Fruit fly (Drosophila melanogaster) whole organism, embryonic: ENCODE results near the gene Syx8.

Experiments
- ATbp ChIP-seq: fragments of 200-800 bp; sonication (Bioruptor generic); optimal IDR thresholded peaks from 2 replicates; lab custom pipeline; 2017; ENCODE audit warnings: missing biosample characterization, mild to moderate bottlenecking, missing genetic modification characterization, missing genetic modification reagents
- Bteb2 ChIP-seq: fragments of 200-800 bp; sonication (Bioruptor generic); optimal IDR thresholded peaks from 2 replicates; lab custom pipeline; 2016; ENCODE audit warnings: missing biosample characterization, missing genetic modification characterization
- CG10431 ChIP-seq: fragments of 200-800 bp; sonication (Bioruptor generic); optimal IDR thresholded peaks from 3 replicates; lab custom pipeline; 2018; ENCODE audit warnings: missing biosample characterization, mild to moderate bottlenecking, missing genetic modification characterization
- CG11247 ChIP-seq: fragments of 200-800 bp; sonication (Bioruptor generic); IDR thresholded peaks from 2 replicates; pipeline ENCODE4 v1.3.6; 2022; ENCODE audit warnings: missing biosample characterization, missing genetic modification characterization
- CG11504 ChIP-seq: fragments of 200-800 bp; sonication (Bioruptor generic); optimal IDR thresholded peaks from 3 replicates; lab custom pipeline; 2019; ENCODE audit warnings: missing biosample characterization, mild to moderate bottlenecking, missing genetic modification characterization, moderate library complexity
- CG12236 ChIP-seq: fragments of 200-800 bp; sonication (Bioruptor generic); optimal IDR thresholded peaks from 2 replicates; lab custom pipeline; 2016; ENCODE audit warnings: missing biosample characterization, missing genetic modification characterization
- CG12299 ChIP-seq: fragments of 200-800 bp; sonication (Bioruptor generic); optimal IDR thresholded peaks from 2 replicates; lab custom pipeline; 2018; ENCODE audit warnings: missing biosample characterization, mild to moderate bottlenecking, missing genetic modification characterization
- CG13287 ChIP-seq: fragments of 200-800 bp; sonication (Bioruptor generic); IDR thresholded peaks from 2 replicates; pipeline ENCODE4 v1.3.6; 2022; ENCODE audit warnings: missing biosample characterization, missing genetic modification characterization; ENCODE audit not compliant: partially characterized antibody
- CG13424 ChIP-seq: fragments of 200-800 bp; sonication (Bioruptor generic); optimal IDR thresholded peaks from 2 replicates; lab custom pipeline; 2019; ENCODE audit warnings: missing biosample characterization, mild to moderate bottlenecking, missing genetic modification characterization, moderate library complexity
- CG15011 ChIP-seq: fragments of 200-800 bp; sonication (Bioruptor generic); optimal IDR thresholded peaks from 3 replicates; lab custom pipeline; 2018; ENCODE audit warnings: missing biosample characterization, mild to moderate bottlenecking, missing genetic modification characterization
- CG15696 ChIP-seq: fragments of 200-800 bp; sonication (Bioruptor generic); optimal IDR thresholded peaks from 2 replicates; lab custom pipeline; 2019; ENCODE audit warnings: missing biosample characterization, mild to moderate bottlenecking, missing genetic modification characterization, moderate library complexity
- CG17359 ChIP-seq: fragments of 200-800 bp; sonication (Bioruptor generic); optimal IDR thresholded peaks from 3 replicates; lab custom pipeline; 2018; ENCODE audit warnings: missing biosample characterization, mild to moderate bottlenecking, missing genetic modification characterization, moderate library complexity
- CG18599 ChIP-seq: fragments of 200-800 bp; sonication (Bioruptor generic); optimal IDR thresholded peaks from 3 replicates; lab custom pipeline; 2017; ENCODE audit warnings: missing biosample characterization, missing genetic modification characterization, mild to moderate bottlenecking, moderate library complexity, missing genetic modification reagents
- CG43689 ChIP-seq: fragments of 200-800 bp; sonication (Bioruptor generic); IDR thresholded peaks from 2 replicates; pipeline ENCODE4 v1.3.6; 2022; ENCODE audit warnings: missing biosample characterization, missing genetic modification characterization
- CG4404 ChIP-seq: fragments of 200-800 bp; sonication (Bioruptor generic); IDR thresholded peaks from 2 replicates; pipeline ENCODE4 v1.3.6; 2022; ENCODE audit warnings: missing biosample characterization, missing genetic modification characterization
- CG7556 ChIP-seq: fragments of 200-800 bp; sonication (Bioruptor generic); optimal IDR thresholded peaks from 2 replicates; lab custom pipeline; 2017; ENCODE audit warnings: missing biosample characterization, mild to moderate bottlenecking, missing genetic modification characterization
- CG7928 ChIP-seq: fragments of 200-800 bp; sonication (Bioruptor generic); optimal IDR thresholded peaks from 2 replicates; lab custom pipeline; 2017; ENCODE audit warnings: missing biosample characterization, mild to moderate bottlenecking, missing genetic modification characterization
- CG9609 ChIP-seq: fragments of 200-800 bp; sonication (Bioruptor generic); optimal IDR thresholded peaks from 3 replicates; lab custom pipeline; 2016; ENCODE audit warnings: missing biosample characterization, missing genetic modification characterization
- Fer1 ChIP-seq: fragments of 200-800 bp; sonication (Bioruptor generic); optimal IDR thresholded peaks from 2 replicates; lab custom pipeline; 2017; ENCODE audit warnings: missing biosample characterization, mild to moderate bottlenecking, missing genetic modification characterization
- Fer2 ChIP-seq: fragments of 200-800 bp; sonication (Bioruptor generic); optimal IDR thresholded peaks from 2 replicates; lab custom pipeline; 2018; ENCODE audit warnings: missing biosample characterization, mild to moderate bottlenecking, missing genetic modification characterization, moderate library complexity
- HLH54F ChIP-seq: fragments of 200-800 bp; sonication (Bioruptor generic); optimal IDR thresholded peaks from 3 replicates; lab custom pipeline; 2016; ENCODE audit warnings: missing biosample characterization, missing genetic modification characterization
- HmgZ ChIP-seq: fragments of 200-800 bp; sonication (Bioruptor generic); optimal IDR thresholded peaks from 2 replicates; lab custom pipeline; 2018; ENCODE audit warnings: missing biosample characterization, mild to moderate bottlenecking, missing genetic modification characterization
- Mrtf ChIP-seq: fragments of 200-800 bp; sonication (Bioruptor generic); IDR thresholded peaks from 3 replicates; pipeline ENCODE4 v1.3.6; 2022; ENCODE audit warnings: missing biosample characterization, missing genetic modification characterization
- Nf-YB ChIP-seq: fragments of 200-800 bp; sonication (Bioruptor generic); optimal IDR thresholded peaks from 3 replicates; lab custom pipeline; 2019; ENCODE audit warnings: missing biosample characterization, mild to moderate bottlenecking, missing genetic modification characterization, moderate library complexity
- NfI ChIP-seq: fragments of 200-800 bp; sonication (Bioruptor generic); optimal IDR thresholded peaks from 3 replicates; lab custom pipeline; 2018; ENCODE audit warnings: missing biosample characterization, mild to moderate bottlenecking, missing genetic modification characterization, moderate library complexity
- Rfx ChIP-seq: fragments of 200-800 bp; sonication (Bioruptor generic); IDR thresholded peaks from 2 replicates; pipeline ENCODE4 v1.3.6; 2022; ENCODE audit warnings: missing biosample characterization, missing genetic modification characterization
- Sox100B ChIP-seq: fragments of 200-800 bp; sonication (Bioruptor generic); optimal IDR thresholded peaks from 3 replicates; lab custom pipeline; 2018; ENCODE audit warnings: missing biosample characterization, mild to moderate bottlenecking, missing genetic modification characterization
- Usf ChIP-seq: fragments of 200-800 bp; sonication (Bioruptor generic); optimal IDR thresholded peaks from 2 replicates; lab custom pipeline; 2017; ENCODE audit warnings: missing genotype, missing biosample characterization, missing genetic modification characterization
- ara ChIP-seq: fragments of 200-800 bp; sonication (Bioruptor generic); IDR thresholded peaks from 2 replicates; pipeline ENCODE4 v1.3.6; 2022; ENCODE audit warnings: missing biosample characterization, missing genetic modification characterization
- cg ChIP-seq: fragments of 200-800 bp; sonication (Bioruptor generic); optimal IDR thresholded peaks from 3 replicates; lab custom pipeline; 2019; ENCODE audit warnings: missing biosample characterization, mild to moderate bottlenecking, missing genetic modification characterization, moderate library complexity
- chif ChIP-seq, 2 experiments: fragments of 200-800 bp; sonication (Bioruptor generic); optimal IDR thresholded peaks; 3 replicates each; lab custom pipeline; 2016; ENCODE audit warnings: missing biosample characterization in 2 of 2, missing genetic modification characterization in 2 of 2
- chinmo ChIP-seq: fragments of 200-800 bp; sonication (Bioruptor generic); IDR thresholded peaks from 4 replicates; pipeline ENCODE4 v1.3.6; 2022; ENCODE audit warnings: missing biosample characterization, missing genetic modification characterization; ENCODE audit not compliant: partially characterized antibody
- ci ChIP-seq: fragments of 200-800 bp; sonication (Bioruptor generic); IDR thresholded peaks from 3 replicates; pipeline ENCODE4 v1.3.6; 2022; ENCODE audit warnings: missing biosample characterization, missing genetic modification characterization
- cwo ChIP-seq: fragments of 200-800 bp; sonication (Bioruptor generic); optimal IDR thresholded peaks from 3 replicates; lab custom pipeline; 2017; ENCODE audit warnings: missing biosample characterization, missing genetic modification characterization, mild to moderate bottlenecking, moderate library complexity, missing genetic modification reagents
- da ChIP-seq: fragments of 200-800 bp; sonication (Bioruptor generic); optimal IDR thresholded peaks from 2 replicates; lab custom pipeline; 2016; ENCODE audit warnings: missing biosample characterization, missing genetic modification characterization
- dysf ChIP-seq: fragments of 200-800 bp; sonication (Bioruptor generic); IDR thresholded peaks from 3 replicates; pipeline ENCODE4 v1.3.6; 2022; ENCODE audit warnings: missing biosample characterization, missing genetic modification characterization
- esg ChIP-seq: fragments of 200-800 bp; sonication (Bioruptor generic); conservative IDR thresholded peaks from 2 replicates; pipeline ENCODE4 v1.3.6; 2022; ENCODE audit warnings: missing biosample characterization, missing genetic modification characterization
- eyg ChIP-seq: fragments of 200-800 bp; sonication (Bioruptor generic); optimal IDR thresholded peaks from 3 replicates; lab custom pipeline; 2016; ENCODE audit warnings: missing biosample characterization, missing genetic modification characterization
- lab ChIP-seq: fragments of 200-800 bp; sonication (Bioruptor generic); optimal IDR thresholded peaks from 3 replicates; lab custom pipeline; 2017; ENCODE audit warnings: missing biosample characterization, missing genetic modification characterization, mild to moderate bottlenecking, moderate library complexity, missing genetic modification reagents
- lola ChIP-seq, 3 experiments: fragments of >200 bp in 2 of 3; fragments of 200-800 bp in 1 of 3; sonication (Bioruptor generic) in 1 of 3; optimal IDR thresholded peaks; 2 replicates each; lab custom pipeline; 2017 to 2019; ENCODE audit warnings: missing biosample characterization in 3 of 3, missing genetic modification characterization in 3 of 3, mild to moderate bottlenecking in 1 of 3, moderate library complexity in 1 of 3
- otp ChIP-seq: fragments of 200-800 bp; sonication (Bioruptor generic); IDR thresholded peaks from 3 replicates; pipeline ENCODE4, ENCODE4 v1.3.6; 2022; ENCODE audit warnings: missing biosample characterization, missing genetic modification characterization
- sd ChIP-seq: fragments of 200-800 bp; sonication (Bioruptor generic); optimal IDR thresholded peaks from 3 replicates; lab custom pipeline; 2018; ENCODE audit warnings: missing biosample characterization, mild to moderate bottlenecking, missing genetic modification characterization, moderate library complexity
- seq ChIP-seq: fragments of 200-800 bp; sonication (Bioruptor generic); IDR thresholded peaks from 2 replicates; pipeline ENCODE4 v1.3.6; 2022; ENCODE audit warnings: missing biosample characterization, missing genetic modification characterization
- sisA ChIP-seq: fragments of 200-800 bp; sonication (Bioruptor generic); IDR thresholded peaks from 2 replicates; pipeline ENCODE4 v1.3.6; 2022; ENCODE audit warnings: missing biosample characterization, missing genetic modification characterization
- slbo ChIP-seq: fragments of 200-800 bp; sonication (Bioruptor generic); IDR thresholded peaks from 2 replicates; pipeline ENCODE4 v1.3.6; 2022; ENCODE audit warnings: missing biosample characterization, missing genetic modification characterization
- so ChIP-seq: fragments of 200-800 bp; sonication (Bioruptor generic); IDR thresholded peaks from 3 replicates; pipeline ENCODE4 v1.3.6; 2022; ENCODE audit warnings: missing biosample characterization, missing genetic modification characterization
- tgo ChIP-seq: fragments of 200-800 bp; sonication (Bioruptor generic); IDR thresholded peaks from 3 replicates; pipeline ENCODE4 v1.3.6; 2022; ENCODE audit warnings: missing biosample characterization, missing genetic modification characterization
- zf30C ChIP-seq: fragments of 200-800 bp; sonication (Bioruptor generic); optimal IDR thresholded peaks from 3 replicates; lab custom pipeline; 2018; ENCODE audit warnings: missing biosample characterization, mild to moderate bottlenecking, missing genetic modification characterization

Gene Syx8

dm6 chr3L:16571014-16571738 is 15.7 kb downstream of the Syx8 start (continued):
- TF ChIP-seq Mrtf (0 out of 3 replicates have a peak, but pooled peaks have one; percentile 40), CG43689 (GFP tag; lab: Robert Waterston, UW) (0 out of 2 replicates have a peak, but pooled peaks have one; percentile 7), ATbp (GFP tag; lab: Kevin White, UChicago) (no peak), lab (peak; percentile 71), CG17359 (tag; lab: Kevin White, UChicago) (peak; percentile 28), chif (GFP tag; optimal IDR thresholded peaks at IDR 0.05; lab: Kevin White, UChicago) (peak in 1 of 2 experiments; percentile 16), zf30C (peak; percentile 54), cg (GFP tag; lab: Kevin White, UChicago) (no peak), cwo (GFP tag; lab: Kevin White, UChicago) (peak; percentile 29), CG10431 (GFP tag; lab: Kevin White, UChicago) (peak; percentile 5), Rfx (GFP tag; lab: Robert Waterston, UW) (peak; percentile 85), Bteb2 (GFP tag; lab: Kevin White, UChicago) (peak; percentile 59), Fer2 (tag; lab: Kevin White, UChicago) (peak; percentile 1), CG12236 (no peak), dysf (peak; percentile 82; the same call in 2 of the 3 replicates), lola (GFP tag; optimal IDR thresholded peaks at IDR 0.05; lab: Kevin White, UChicago) (peak in 1 of 3 experiments; percentile 14), Sox100B (GFP tag; lab: Kevin White, UChicago) (peak; percentile 38), CG7928 (no peak), CG11504 (tag; lab: Kevin White, UChicago) (peak; percentile 64), eyg (no peak), ci (GFP tag; lab: Robert Waterston, UW) (0 out of 3 replicates have a peak, but pooled peaks have one; percentile 21), esg (GFP tag; lab: Robert Waterston, UW) (peak; percentile 47), da (GFP tag; lab: Kevin White, UChicago) (no peak), CG13424 (peak; percentile 42), ara (GFP tag; lab: Robert Waterston, UW) (peak; percentile 48), CG13287 (no peak), CG7556 (GFP tag; lab: Kevin White, UChicago) (peak; percentile 55), CG9609 (GFP tag; lab: Kevin White, UChicago) (peak; percentile 21), CG15011 (GFP tag; lab: Kevin White, UChicago) (peak; percentile 12), otp (GFP tag; lab: Robert Waterston, UW) (0 out of 3 replicates have a peak, but pooled peaks have one; percentile 14), seq (peak; percentile 65), tgo (GFP tag; lab: Robert Waterston, UW) (peak; percentile 53; the same call in 2 of the 3 replicates), chinmo (no peak), slbo (GFP tag; lab: Robert Waterston, UW) (peak; percentile 75), Nf-YB (GFP tag; lab: Kevin White, UChicago) (peak; percentile 3), so (GFP tag; lab: Robert Waterston, UW) (peak; percentile 61; the same call in 1 of the 3 replicates), sd (tag; lab: Kevin White, UChicago) (peak; percentile 20), CG18599 (GFP tag; lab: Kevin White, UChicago) (peak; percentile 64), CG11247 (GFP tag; lab: Robert Waterston, UW) (peak; percentile 53), Fer1 (GFP tag; lab: Kevin White, UChicago) (peak; percentile 53), CG12299 (tag; lab: Kevin White, UChicago) (peak; percentile 51), CG15696 (tag; lab: Kevin White, UChicago) (no peak), HmgZ (tag; lab: Kevin White, UChicago) (no peak), CG4404 (GFP tag; lab: Robert Waterston, UW) (peak; percentile 30; the same call in 1 of the 2 replicates), Usf (no peak), NfI (GFP tag; lab: Kevin White, UChicago) (peak; percentile 42), sisA (no peak; the same call in 1 of the 2 replicates), HLH54F (GFP tag; lab: Kevin White, UChicago) (peak; percentile 43)
